1 fruit fly cellular context compared by ENCODE assay signal in the genomic region with DNA sequence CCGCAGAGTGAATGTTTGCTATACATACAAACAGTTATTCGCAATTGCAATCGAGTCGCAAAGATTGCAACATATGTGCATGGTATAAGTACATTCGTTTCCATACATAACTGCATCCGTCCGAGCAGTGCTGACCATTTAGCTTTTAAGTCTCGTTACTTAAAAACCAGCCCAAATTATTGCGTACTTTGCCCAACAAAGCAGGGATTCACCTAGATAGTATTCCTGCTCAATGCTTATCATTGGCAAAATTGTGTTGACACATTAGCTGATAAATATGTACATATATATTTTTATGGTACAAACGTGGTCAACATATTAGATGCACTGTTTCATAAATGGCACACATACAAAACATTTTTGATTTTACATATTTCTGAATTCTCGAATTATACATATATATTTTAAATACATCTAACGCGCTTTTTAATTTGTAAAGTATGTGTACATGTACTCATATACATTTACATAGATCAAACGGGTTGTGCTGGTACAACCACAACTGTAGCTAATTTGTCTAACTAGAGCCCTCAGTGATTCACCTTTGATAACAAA.
TF ChIP-seq lines count a peak whose summit lies in the region.

No protein-coding gene starts in this region.

TF ChIP-seq in whole organism, embryonic, 481 proteins besides CTCF, POLR2A, EP300 and RAD21 (continued from another document):
- TF ChIP-seq grau (tag; optimal IDR thresholded peaks at IDR 0.05; lab: Kevin White, UChicago) (peak; percentile 11), Sry-β (GFP tag; optimal IDR thresholded peaks at IDR 0.05; lab: Kevin White, UChicago) (peak; percentile 71), Sox102F (GFP tag; optimal IDR thresholded peaks at IDR 0.05; lab: Kevin White, UChicago) (no peak), CG14710 (tag; optimal IDR thresholded peaks at IDR 0.05; lab: Kevin White, UChicago) (no peak), row (GFP tag; IDR thresholded peaks at IDR 0.05; lab: Robert Waterston, UW) (0 out of 3 replicates have a peak, but pooled peaks have one; percentile 5), CG11696 (GFP tag; IDR thresholded peaks at IDR 0.05; lab: Robert Waterston, UW) (0 out of 2 replicates have a peak, but pooled peaks have one; percentile 25), chn (GFP tag; optimal IDR thresholded peaks at IDR 0.05; lab: Kevin White, UChicago) (no peak), gfzf (GFP tag; optimal IDR thresholded peaks at IDR 0.05; lab: Kevin White, UChicago) (no peak), corto (GFP tag; optimal IDR thresholded peaks at IDR 0.05; lab: Kevin White, UChicago) (peak; percentile 3), CG13424 (tag; optimal IDR thresholded peaks at IDR 0.05; lab: Kevin White, UChicago) (no peak), CG2678 (tag; optimal IDR thresholded peaks at IDR 0.05; lab: Kevin White, UChicago) (peak; percentile 5), h (optimal IDR thresholded peaks at IDR 0.05; lab: Kevin White, UChicago) (no peak)
